Worm (Caenorhabditis elegans): ENCODE results near the gene rps-21.

The rps-21 gene

DNA sequence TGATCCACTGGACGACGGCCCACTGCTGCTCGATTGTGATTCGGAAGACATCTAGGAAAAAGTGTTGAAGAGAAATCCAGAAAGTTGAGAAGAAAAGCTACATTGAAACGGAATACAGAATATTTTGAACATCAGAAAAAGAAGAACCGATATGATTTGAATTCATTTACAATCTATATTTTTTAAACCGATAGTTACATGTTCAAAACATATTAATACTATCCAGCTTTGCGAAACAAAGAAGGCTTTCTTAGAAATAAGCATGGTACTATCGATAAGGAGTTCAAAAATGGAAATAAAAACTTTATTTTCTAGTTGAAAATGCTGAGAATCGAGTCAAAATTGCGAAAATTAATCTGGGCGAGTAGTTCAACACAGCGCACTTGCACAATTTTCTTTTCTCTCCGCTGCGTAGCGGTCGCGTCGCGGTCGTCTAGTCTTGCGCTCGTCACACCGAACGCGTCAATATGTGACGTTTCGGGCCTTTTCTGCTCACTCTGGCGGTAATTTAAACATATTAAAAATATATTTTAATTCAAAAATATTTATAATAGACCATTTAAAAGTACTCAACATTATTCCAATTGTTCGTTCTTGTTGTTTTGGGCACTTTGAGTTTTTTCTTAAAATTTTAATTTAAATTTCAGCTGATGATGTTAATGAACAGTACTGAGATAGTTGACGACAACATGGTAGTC is 27.2 kb downstream of the rps-21 start, which contains the start of the genes syf-2 and K04G7.1 (continued):
- no peak for TF ChIP-seq nhr-11 (tag; optimal IDR thresholded peaks at IDR 0.05)
- peak; percentile 63 for TF ChIP-seq blmp-1 (tag; optimal IDR thresholded peaks at IDR 0.05; ENCODE audit: insufficient read depth)
- peak; percentile 89 for TF ChIP-seq nhr-25 (tag; optimal IDR thresholded peaks at IDR 0.05)

DNA sequence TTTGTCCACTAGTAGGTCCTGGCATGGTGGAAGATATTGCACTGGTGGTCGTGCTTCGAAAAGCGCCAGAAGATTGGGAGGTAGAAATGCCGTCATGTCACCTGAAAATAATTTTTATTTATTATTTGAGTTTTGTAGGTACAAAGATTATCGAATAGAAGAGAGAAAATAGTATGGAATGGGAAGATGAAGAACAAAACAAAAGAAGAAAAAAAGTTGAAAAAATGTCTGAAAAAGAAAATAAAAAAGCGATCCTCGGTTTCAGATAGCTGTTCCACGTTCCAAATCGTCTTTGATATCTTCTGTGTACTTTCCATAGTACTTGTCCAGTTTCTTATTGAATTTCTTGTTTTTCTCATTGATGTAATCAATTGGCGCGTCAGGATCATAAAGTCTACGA is 28.4 kb downstream of the rps-21 start, which contains the start of gene rnp-7:
Gene rnp-7 (minus strand): TSS at position 101 of the 400 bp plus-strand sequence.
- no peak for TF ChIP-seq Y55F3AM.14 (GFP tag; optimal IDR thresholded peaks at IDR 0.05)
- TF ChIP-seq F13H6.1 (tag; optimal IDR thresholded peaks at IDR 0.05): no peak
- TF ChIP-seq lin-39 (tag; optimal IDR thresholded peaks at IDR 0.05): no peak
- TF ChIP-seq nhr-11 (tag; optimal IDR thresholded peaks at IDR 0.05): no peak
- TF ChIP-seq peb-1 (tag; optimal IDR thresholded peaks at IDR 0.05): no peak
- no peak for TF ChIP-seq nhr-12 (tag; optimal IDR thresholded peaks at IDR 0.05)
- no peak for TF ChIP-seq zag-1 (tag; optimal IDR thresholded peaks at IDR 0.05)
- no peak for TF ChIP-seq ZK546.5 (tag; optimal IDR thresholded peaks at IDR 0.05)
- TF ChIP-seq aly-2 (tag; optimal IDR thresholded peaks at IDR 0.05): no peak
- TF ChIP-seq mbf-1 (tag; optimal IDR thresholded peaks at IDR 0.05): no peak
- no peak for TF ChIP-seq nhr-129 (tag; optimal IDR thresholded peaks at IDR 0.05)
- no peak for TF ChIP-seq R02D3.7 (tag; optimal IDR thresholded peaks at IDR 0.05)
- no peak for TF ChIP-seq nhr-23 (tag; optimal IDR thresholded peaks at IDR 0.05)
- no peak for TF ChIP-seq ztf-4 (tag; optimal IDR thresholded peaks at IDR 0.05)
- no peak for TF ChIP-seq skn-1 (tag; optimal IDR thresholded peaks at IDR 0.05)
- no peak for TF ChIP-seq sma-9 (GFP tag; optimal IDR thresholded peaks at IDR 0.05)
- no peak for TF ChIP-seq sma-9 (tag; optimal IDR thresholded peaks at IDR 0.05)
- no peak for TF ChIP-seq nhr-237 (tag; optimal IDR thresholded peaks at IDR 0.05)
- TF ChIP-seq ztf-1 (GFP tag; conservative IDR thresholded peaks at IDR 0.05): no peak
- no peak for TF ChIP-seq C34F6.9 (tag; optimal IDR thresholded peaks at IDR 0.05)
- TF ChIP-seq egl-27 (tag; optimal IDR thresholded peaks at IDR 0.05): no peak

DNA sequence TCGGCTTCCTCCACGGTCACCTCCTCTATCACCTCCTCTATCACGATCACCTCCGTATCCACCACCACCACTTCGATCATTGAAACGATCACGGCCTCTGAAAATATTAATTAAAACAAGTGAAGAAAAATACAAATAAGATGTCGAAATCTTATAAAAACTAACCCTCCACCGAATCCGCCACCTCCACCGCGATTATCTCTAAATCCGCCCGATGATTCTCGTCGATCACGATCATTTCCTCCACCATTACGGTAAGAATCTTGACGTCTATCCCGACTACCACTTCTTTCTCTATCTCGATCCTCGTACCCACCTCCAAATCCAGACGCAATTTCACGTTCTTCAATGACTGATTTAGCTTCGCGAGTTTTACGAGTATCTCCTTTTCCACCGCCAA is 30.2 kb downstream of the rps-21 start:
- TF ChIP-seq egl-27 (tag; optimal IDR thresholded peaks at IDR 0.05) (no peak), unc-39 (tag; optimal IDR thresholded peaks at IDR 0.05) (no peak), alr-1 (tag; optimal IDR thresholded peaks at IDR 0.05) (no peak), ceh-16 (tag; optimal IDR thresholded peaks at IDR 0.05) (no peak), R02D3.7 (tag; optimal IDR thresholded peaks at IDR 0.05) (no peak), nhr-21 (tag; optimal IDR thresholded peaks at IDR 0.05) (no peak), Y55F3AM.14 (GFP tag; optimal IDR thresholded peaks at IDR 0.05) (no peak), nhr-12 (tag; optimal IDR thresholded peaks at IDR 0.05) (no peak)

DNA sequence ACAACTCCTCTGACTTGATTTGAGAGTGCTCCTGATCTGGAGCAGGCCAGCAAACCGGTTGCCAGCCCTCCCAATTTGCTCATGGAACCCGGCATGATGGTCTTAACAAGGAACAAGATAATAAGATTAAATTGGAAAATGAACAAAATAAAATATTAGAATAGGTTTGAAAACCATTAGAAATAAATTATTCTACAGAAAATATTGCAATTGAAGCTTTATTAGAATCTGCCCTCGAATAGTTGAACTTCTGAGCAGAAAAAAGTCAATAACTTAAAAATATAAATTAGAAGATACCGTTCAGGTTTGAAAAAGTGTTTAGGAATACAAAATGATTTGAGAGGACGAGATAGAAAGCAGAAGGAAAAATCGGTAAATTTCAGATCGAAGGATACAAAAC is 30.7 kb downstream of the rps-21 start, which contains the start of gene nuo-4:
Gene nuo-4 (minus strand): TSS at position 101 of the 400 bp plus-strand sequence.
- TF ChIP-seq lin-11 (tag; optimal IDR thresholded peaks at IDR 0.05) (no peak), dmd-4 (tag; optimal IDR thresholded peaks at IDR 0.05) (no peak), blmp-1 (tag; optimal IDR thresholded peaks at IDR 0.05; ENCODE audit: insufficient read depth) (no peak), gmeb-1 (tag; optimal IDR thresholded peaks at IDR 0.05) (no peak), unc-55 (GFP tag; optimal IDR thresholded peaks at IDR 0.05) (no peak), sem-4 (tag; optimal IDR thresholded peaks at IDR 0.05) (no peak), skn-1 (tag; optimal IDR thresholded peaks at IDR 0.05) (no peak), R02D3.7 (tag; optimal IDR thresholded peaks at IDR 0.05) (no peak), nhr-21 (tag; optimal IDR thresholded peaks at IDR 0.05) (no peak), lsy-2 (tag; optimal IDR thresholded peaks at IDR 0.05) (no peak), aly-2 (tag; optimal IDR thresholded peaks at IDR 0.05) (no peak), nhr-237 (tag; optimal IDR thresholded peaks at IDR 0.05) (no peak), sma-3 (GFP tag; optimal IDR thresholded peaks at IDR 0.05) (no peak)

DNA sequence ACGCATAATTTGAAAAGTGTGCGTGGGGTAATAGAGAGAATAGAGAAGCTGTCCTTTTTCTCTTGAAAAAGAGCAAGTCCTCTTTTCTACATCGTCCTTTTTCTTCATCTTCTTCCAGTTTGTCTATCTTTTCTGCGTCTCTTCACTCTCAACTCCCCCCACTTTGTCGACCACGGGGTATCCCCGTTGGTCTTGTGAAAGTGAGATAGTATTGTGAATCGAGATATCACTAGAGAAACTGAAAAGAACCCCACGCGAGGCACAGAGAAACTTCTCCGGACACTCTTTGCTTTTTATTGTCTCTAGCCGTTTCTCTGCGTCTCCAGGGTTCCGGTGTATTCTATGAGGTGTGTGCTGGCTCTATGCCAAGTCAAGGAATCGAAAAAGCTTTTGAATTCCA is 33.8 kb downstream of the rps-21 start:
- TF ChIP-seq nhr-6 (tag; optimal IDR thresholded peaks at IDR 0.05) (peak; percentile 96), sem-4 (tag; optimal IDR thresholded peaks at IDR 0.05) (peak; percentile 92), ZK546.5 (tag; optimal IDR thresholded peaks at IDR 0.05) (peak; percentile 64), lsy-2 (tag; optimal IDR thresholded peaks at IDR 0.05) (peak; percentile 74 to 95), lin-11 (tag; optimal IDR thresholded peaks at IDR 0.05) (peak; percentile 86), unc-62 (GFP tag; optimal IDR thresholded peaks at IDR 0.05) (peak; percentile 52), ama-1 (optimal IDR thresholded peaks at IDR 0.05) (peak; percentile 79), mbf-1 (tag; optimal IDR thresholded peaks at IDR 0.05) (no peak), ztf-4 (tag; optimal IDR thresholded peaks at IDR 0.05) (peak; percentile 92), unc-55 (GFP tag; optimal IDR thresholded peaks at IDR 0.05) (peak; percentile 89), fos-1 (tag; optimal IDR thresholded peaks at IDR 0.05) (peak; percentile 78), snpc-4 (tag; optimal IDR thresholded peaks at IDR 0.05) (peak; percentile 76), nhr-237 (tag; optimal IDR thresholded peaks at IDR 0.05) (no peak), sma-3 (GFP tag; optimal IDR thresholded peaks at IDR 0.05) (peak; percentile 88), egl-27 (tag; optimal IDR thresholded peaks at IDR 0.05) (peak; percentile 100), elt-3 (tag; optimal IDR thresholded peaks at IDR 0.05) (no peak), nhr-10 (tag; optimal IDR thresholded peaks at IDR 0.05) (peak; percentile 75), ztf-1 (GFP tag; conservative IDR thresholded peaks at IDR 0.05) (no peak), nhr-129 (tag; optimal IDR thresholded peaks at IDR 0.05) (peak; percentile 94), blmp-1 (tag; optimal IDR thresholded peaks at IDR 0.05; ENCODE audit: insufficient read depth) (peak; percentile 49), lin-39 (tag; optimal IDR thresholded peaks at IDR 0.05) (peak; percentile 35), nhr-25 (tag; optimal IDR thresholded peaks at IDR 0.05) (peak; percentile 92), nhr-11 (tag; optimal IDR thresholded peaks at IDR 0.05) (no peak), skn-1 (tag; optimal IDR thresholded peaks at IDR 0.05) (no peak), lin-13 (GFP tag; optimal IDR thresholded peaks at IDR 0.05) (peak; percentile 90)

Data from whole organism, L2 larva.